Worm (Caenorhabditis elegans): ENCODE results near the gene vms-1.

- TF ChIP-seq W03F9.2 (tag; optimal IDR thresholded peaks at IDR 0.05) (no peak), dao-5 (tag; optimal IDR thresholded peaks at IDR 0.05) (no peak), him-1 (tag; optimal IDR thresholded peaks at IDR 0.05) (no peak)
Measured at ce11 chrIII:8121923-8122322, 33.6 kb downstream of the vms-1 start.
